Fruit fly (Drosophila melanogaster): ENCODE measurements around the gene Hakai.

Gene Hakai

dm6 chr2L:19542268-19542773, 40.0 kb downstream of the Hakai start (continued):
- TF ChIP-seq Taf1 (GFP tag; IDR thresholded peaks at IDR 0.05) (no peak), gcm (GFP tag; optimal IDR thresholded peaks at IDR 0.05) (no peak), maf-S (GFP tag; optimal IDR thresholded peaks at IDR 0.05) (no peak), mld (GFP tag; IDR thresholded peaks at IDR 0.05; ENCODE audit: partially characterized antibody) (peak; percentile 84), CG12744 (GFP tag; optimal IDR thresholded peaks at IDR 0.05) (no peak), prd (optimal IDR thresholded peaks at IDR 0.05) (no peak), prd (GFP tag; IDR thresholded peaks at IDR 0.05) (no peak), bowl (GFP tag; IDR thresholded peaks at IDR 0.05) (no peak), Dip3 (GFP tag; optimal IDR thresholded peaks at IDR 0.05) (no peak), CG14050 (GFP tag; IDR thresholded peaks at IDR 0.05) (no peak), CG4360 (GFP tag; IDR thresholded peaks at IDR 0.05) (no peak), crc (GFP tag; optimal IDR thresholded peaks at IDR 0.05) (no peak), CG17361 (GFP tag; IDR thresholded peaks at IDR 0.05) (no peak), CG16813 (GFP tag; IDR thresholded peaks at IDR 0.05; ENCODE audit: partially characterized antibody) (peak; percentile 89), CG34224 (GFP tag; IDR thresholded peaks at IDR 0.05; ENCODE audit: partially characterized antibody) (peak; percentile 96), oc (tag; optimal IDR thresholded peaks at IDR 0.05) (peak; percentile 71), HmgZ (tag; optimal IDR thresholded peaks at IDR 0.05) (peak; percentile 71), CG30431 (GFP tag; optimal IDR thresholded peaks at IDR 0.05) (no peak), fd64A (GFP tag; optimal IDR thresholded peaks at IDR 0.05) (no peak), CG8478 (optimal IDR thresholded peaks at IDR 0.05) (no peak), z (GFP tag; IDR thresholded peaks at IDR 0.05) (no peak), CG11093 (GFP tag; IDR thresholded peaks at IDR 0.05) (no peak), sob (GFP tag; IDR thresholded peaks at IDR 0.05) (no peak), toy (GFP tag; IDR thresholded peaks at IDR 0.05) (no peak), zfh2 (GFP tag; optimal IDR thresholded peaks at IDR 0.05) (no peak), schlank (tag; optimal IDR thresholded peaks at IDR 0.05) (no peak), CG2116 (GFP tag; optimal IDR thresholded peaks at IDR 0.05) (peak; percentile 78), crol (GFP tag; IDR thresholded peaks at IDR 0.05) (no peak), Sry-δ (GFP tag; optimal IDR thresholded peaks at IDR 0.05) (peak; percentile 84), Dref (GFP tag; IDR thresholded peaks at IDR 0.05) (peak; percentile 92), org-1 (GFP tag; optimal IDR thresholded peaks at IDR 0.05) (no peak), tio (GFP tag; optimal IDR thresholded peaks at IDR 0.05) (no peak), CG31388 (GFP tag; optimal IDR thresholded peaks at IDR 0.05) (no peak), HLH4C (GFP tag; IDR thresholded peaks at IDR 0.05; ENCODE audit: partially characterized antibody) (peak; percentile 95), CG3065 (GFP tag; optimal IDR thresholded peaks at IDR 0.05) (no peak), en (GFP tag; optimal IDR thresholded peaks at IDR 0.05) (no peak), Mrtf (GFP tag; IDR thresholded peaks at IDR 0.05) (no peak), Trl (optimal IDR thresholded peaks at IDR 0.05) (no peak), Trl (GFP tag; optimal IDR thresholded peaks at IDR 0.05) (no peak), D (optimal IDR thresholded peaks at IDR 0.05) (no peak), D (GFP tag; optimal IDR thresholded peaks at IDR 0.05) (no peak), Fer3 (tag; optimal IDR thresholded peaks at IDR 0.05) (no peak), sug (tag; optimal IDR thresholded peaks at IDR 0.05) (no peak), wor (GFP tag; IDR thresholded peaks at IDR 0.05) (no peak), run (tag; optimal IDR thresholded peaks at IDR 0.05) (no peak), Drgx (GFP tag; IDR thresholded peaks at IDR 0.05) (no peak), az2 (GFP tag; optimal IDR thresholded peaks at IDR 0.05) (no peak), knrl (GFP tag; IDR thresholded peaks at IDR 0.05; ENCODE audit: partially characterized antibody) (peak; percentile 77), bcd (GFP tag; optimal IDR thresholded peaks at IDR 0.05) (no peak), dimm (GFP tag; IDR thresholded peaks at IDR 0.05) (no peak), CG34422 (GFP tag; IDR thresholded peaks at IDR 0.05) (peak; percentile 13; the same call in 1 of the 3 replicates), CG4328 (GFP tag; optimal IDR thresholded peaks at IDR 0.05) (no peak), CG1647 (GFP tag; optimal IDR thresholded peaks at IDR 0.05) (no peak), dan (GFP tag; IDR thresholded peaks at IDR 0.05) (no peak)

All from whole organism, embryonic.